Fruit fly (Drosophila melanogaster) whole organism, wandering third instar larva: ENCODE measurements around the gene bowl.

Source experiments
- Abd-B ChIP-seq: fragments of >200 bp; optimal IDR thresholded peaks from 2 replicates; lab custom pipeline; 2017; ENCODE audit warnings: missing biosample characterization, missing genetic modification characterization
- CG9705 ChIP-seq: fragments of 200-800 bp; sonication (Bioruptor generic); optimal IDR thresholded peaks from 2 replicates; lab custom pipeline; 2018; ENCODE audit warnings: missing biosample characterization, mild to moderate bottlenecking, missing genetic modification characterization
- Dif ChIP-seq: fragments of 200-275, 200-300 bp; sonication (Bioruptor generic); optimal IDR thresholded peaks from 2 replicates; lab custom pipeline; 2018; ENCODE audit warnings: missing biosample characterization, missing genetic modification characterization; ENCODE audit not compliant: partially characterized antibody
- GATAd ChIP-seq: sonication (Bioruptor generic); optimal IDR thresholded peaks from 2 replicates; lab custom pipeline; 2016; ENCODE audit warnings: missing biosample characterization, missing genetic modification characterization
- Hnf4 ChIP-seq: fragments of 200-800 bp; sonication (Bioruptor generic); optimal IDR thresholded peaks from 2 replicates; lab custom pipeline; 2016; ENCODE audit warnings: missing biosample characterization, mild to moderate bottlenecking, missing genetic modification characterization
- Hr78 ChIP-seq: fragments of >200 bp; optimal IDR thresholded peaks from 2 replicates; lab custom pipeline; 2017; ENCODE audit warnings: missing biosample characterization, missing genetic modification characterization
- Hr83 ChIP-seq: fragments of 200-300 bp; sonication (Bioruptor generic); optimal IDR thresholded peaks from 2 replicates; lab custom pipeline; 2016; ENCODE audit warnings: missing biosample characterization, mild to moderate bottlenecking, missing genetic modification characterization, moderate library complexity; ENCODE audit not compliant: poor library complexity, severe bottlenecking
- Jra ChIP-seq: sonication (Bioruptor generic); optimal IDR thresholded peaks from 2 replicates; lab custom pipeline; 2016; ENCODE audit warnings: missing biosample characterization, missing genetic modification characterization
- Mio ChIP-seq: sonication (Bioruptor generic); optimal IDR thresholded peaks from 2 replicates; lab custom pipeline; 2016; ENCODE audit warnings: missing biosample characterization, missing genetic modification characterization
- Myc ChIP-seq: fragments of >200 bp; optimal IDR thresholded peaks from 2 replicates; lab custom pipeline; 2017
- N ChIP-seq: fragments of >200 bp; optimal IDR thresholded peaks from 2 replicates; lab custom pipeline; 2018; ENCODE audit warnings: missing biosample characterization, missing external identifiers, missing genetic modification characterization
- Rel ChIP-seq, 2 experiments: fragments of 200-800 bp; sonication (Bioruptor generic) in 1 of 2; optimal IDR thresholded peaks; 2 replicates in 1 of 2; 3 replicates in 1 of 2; lab custom pipeline; 2016 to 2019; ENCODE audit warnings: mild to moderate bottlenecking in 2 of 2, missing biosample characterization in 2 of 2, missing genetic modification characterization in 2 of 2, moderate library complexity in 1 of 2
- Vsx2 ChIP-seq: fragments of 200-300, 225-300 bp; sonication (Bioruptor generic); optimal IDR thresholded peaks from 2 replicates; lab custom pipeline; 2018; ENCODE audit warnings: missing biosample characterization, missing genetic modification characterization; ENCODE audit not compliant: partially characterized antibody
- br ChIP-seq: fragments of 200-800 bp; sonication (Bioruptor generic); optimal IDR thresholded peaks from 2 replicates; lab custom pipeline; 2016; ENCODE audit warnings: missing biosample characterization, missing genetic modification characterization
- brk ChIP-seq: fragments of 200-800 bp; sonication (Bioruptor generic); optimal IDR thresholded peaks from 2 replicates; lab custom pipeline; 2016; ENCODE audit warnings: missing biosample characterization, mild to moderate bottlenecking, missing genetic modification characterization
- dl ChIP-seq, 2 experiments: fragments of 175-275, 200-275 bp in 1 of 2; fragments of 200-275 bp in 1 of 2; sonication (Bioruptor generic); optimal IDR thresholded peaks; lab custom pipeline; 2018; ENCODE audit warnings: mild to moderate bottlenecking in 2 of 2, missing biosample characterization in 2 of 2, missing genetic modification characterization in 2 of 2, moderate library complexity in 2 of 2; ENCODE audit not compliant: partially characterized antibody in 2 of 2, insufficient read depth in 1 of 2
- dmrt93B ChIP-seq: fragments of 200-800 bp; sonication (Bioruptor generic); optimal IDR thresholded peaks from 2 replicates; lab custom pipeline; 2018; ENCODE audit warnings: missing biosample characterization, mild to moderate bottlenecking, missing genetic modification characterization
- dsf ChIP-seq: sonication (Bioruptor generic); optimal IDR thresholded peaks from 2 replicates; lab custom pipeline; 2016; ENCODE audit warnings: missing biosample characterization, missing genetic modification characterization, borderline replicate concordance
- ey ChIP-seq: fragments of 200-800 bp; sonication (Bioruptor generic); optimal IDR thresholded peaks from 2 replicates; lab custom pipeline; 2016; ENCODE audit warnings: missing biosample characterization, missing genetic modification characterization
- foxo ChIP-seq, 2 experiments: fragments of 200-800 bp; sonication (Bioruptor generic); optimal IDR thresholded peaks; 2 replicates in 1 of 2; 3 replicates in 1 of 2; lab custom pipeline; 2016 to 2017; ENCODE audit warnings: missing biosample characterization in 2 of 2, missing genetic modification characterization in 2 of 2
- fru ChIP-seq: fragments of 200-800 bp; sonication (Bioruptor generic); optimal IDR thresholded peaks from 3 replicates; lab custom pipeline; 2016; ENCODE audit warnings: missing biosample characterization, mild to moderate bottlenecking, missing genetic modification characterization
- h ChIP-seq: fragments of 200-800 bp; sonication (Bioruptor generic); optimal IDR thresholded peaks from 3 replicates; lab custom pipeline; 2016; ENCODE audit warnings: missing biosample characterization, mild to moderate bottlenecking, missing genetic modification characterization
- jim ChIP-seq: fragments of 175-275, 200-325 bp; sonication (Bioruptor generic); optimal IDR thresholded peaks from 2 replicates; lab custom pipeline; 2016; ENCODE audit warnings: missing biosample characterization, mild to moderate bottlenecking, missing genetic modification characterization
- lola ChIP-seq: fragments of >200 bp; optimal IDR thresholded peaks from 2 replicates; lab custom pipeline; 2017; ENCODE audit warnings: missing biosample characterization, missing genetic modification characterization
- pan ChIP-seq: fragments of >200 bp; optimal IDR thresholded peaks from 2 replicates; lab custom pipeline; 2017
- psq ChIP-seq: fragments of 200-800 bp; sonication (Bioruptor generic); optimal IDR thresholded peaks from 3 replicates; lab custom pipeline; 2017; ENCODE audit warnings: missing biosample characterization, mild to moderate bottlenecking, missing genetic modification characterization, moderate library complexity
- sv ChIP-seq: fragments of 200-800 bp; sonication (Bioruptor generic); optimal IDR thresholded peaks from 3 replicates; lab custom pipeline; 2016; ENCODE audit warnings: missing biosample characterization, missing genetic modification characterization
- tai ChIP-seq: sonication (Bioruptor generic); optimal IDR thresholded peaks from 2 replicates; lab custom pipeline; 2016; ENCODE audit warnings: missing biosample characterization, missing genetic modification characterization
- usp ChIP-seq: fragments of >200 bp; optimal IDR thresholded peaks from 2 replicates; lab custom pipeline; 2017; ENCODE audit warnings: missing biosample characterization, missing genetic modification characterization
- woc ChIP-seq: sonication (Bioruptor generic); optimal IDR thresholded peaks from 2 replicates; lab custom pipeline; 2016; ENCODE audit warnings: missing biosample characterization, mild to moderate bottlenecking, missing genetic modification characterization

bowl gene

DNA sequence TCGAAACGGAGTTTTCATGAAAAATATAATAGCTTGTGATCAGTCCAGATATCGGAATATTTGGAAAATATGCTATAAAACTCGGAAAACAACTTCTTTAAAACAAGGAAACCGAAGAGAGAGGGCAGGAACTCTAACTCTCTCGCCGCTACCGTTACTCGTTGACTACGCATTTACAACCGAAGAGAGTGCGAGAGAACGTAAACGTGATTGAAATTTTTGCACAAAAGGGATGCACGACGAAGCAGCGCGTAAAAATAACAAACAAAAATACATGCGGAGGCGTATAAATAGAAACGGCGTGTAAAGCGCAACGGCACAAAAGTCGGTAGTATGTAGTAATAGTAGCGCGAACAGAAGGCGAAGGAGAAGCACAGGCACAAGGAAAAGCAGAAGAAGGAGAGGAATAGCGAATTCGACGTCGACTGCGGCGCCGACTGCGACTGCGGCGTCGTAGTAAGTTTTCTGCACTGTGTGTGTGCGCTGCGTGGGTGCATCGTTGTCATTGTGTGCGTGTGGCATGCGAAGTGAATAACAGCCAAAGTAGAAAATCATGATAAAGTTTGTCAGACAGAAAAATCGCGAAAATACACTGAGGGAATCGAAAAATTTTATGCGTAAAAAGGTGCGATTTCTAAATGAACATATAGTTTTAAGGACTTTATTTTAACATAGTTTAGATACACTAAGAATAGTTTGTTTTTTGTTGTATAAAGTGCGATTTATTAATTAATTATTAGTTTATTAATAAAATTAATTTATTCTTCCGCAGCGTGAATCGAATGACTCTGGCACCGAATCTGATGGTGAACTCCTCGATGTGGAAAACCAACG lies 34.9 kb downstream of the bowl start:
- TF ChIP-seq tai (no peak), fru (GFP tag; lab: Kevin White, UChicago) (peak; percentile 65), GATAd (GFP tag; lab: Kevin White, UChicago) (no peak), brk (no peak), Vsx2 (GFP tag; lab: Kevin White, UChicago) (no peak), dsf (GFP tag; lab: Kevin White, UChicago) (no peak), N (GFP tag; lab: Kevin White, UChicago) (no peak), CG9705 (GFP tag; lab: Kevin White, UChicago) (no peak), psq (GFP tag; lab: Kevin White, UChicago) (peak; percentile 87), Rel (GFP tag; optimal IDR thresholded peaks at IDR 0.05; lab: Kevin White, UChicago) (no peak), Rel (tag; optimal IDR thresholded peaks at IDR 0.05; lab: Kevin White, UChicago) (no peak), foxo (GFP tag; optimal IDR thresholded peaks at IDR 0.05; lab: Kevin White, UChicago) (peak in 1 of 2 experiments; percentile 15), lola (GFP tag; lab: Kevin White, UChicago) (no peak), Dif (no peak), Hr78 (no peak)

dm6 chr2L:3813255-3813875 lies 41.9 kb downstream of the bowl start, which contains the start of gene CG3407:
CG3407 (minus strand) TSS chr2L:3813410.
- TF ChIP-seq N (GFP tag; lab: Kevin White, UChicago) (peak; percentile 69), GATAd (GFP tag; lab: Kevin White, UChicago) (peak; percentile 81), pan (lab: Kevin White, UChicago) (no peak), br (GFP tag; lab: Kevin White, UChicago) (no peak), Myc (lab: Kevin White, UChicago) (peak; percentile 56), tai (peak; percentile 51), brk (no peak), sv (GFP tag; lab: Kevin White, UChicago) (peak; percentile 66), foxo (GFP tag; optimal IDR thresholded peaks at IDR 0.05; lab: Kevin White, UChicago) (peak in 1 of 2 experiments; percentile 15), Hnf4 (GFP tag; lab: Kevin White, UChicago) (peak; percentile 70), fru (GFP tag; lab: Kevin White, UChicago) (peak; percentile 10)

DNA sequence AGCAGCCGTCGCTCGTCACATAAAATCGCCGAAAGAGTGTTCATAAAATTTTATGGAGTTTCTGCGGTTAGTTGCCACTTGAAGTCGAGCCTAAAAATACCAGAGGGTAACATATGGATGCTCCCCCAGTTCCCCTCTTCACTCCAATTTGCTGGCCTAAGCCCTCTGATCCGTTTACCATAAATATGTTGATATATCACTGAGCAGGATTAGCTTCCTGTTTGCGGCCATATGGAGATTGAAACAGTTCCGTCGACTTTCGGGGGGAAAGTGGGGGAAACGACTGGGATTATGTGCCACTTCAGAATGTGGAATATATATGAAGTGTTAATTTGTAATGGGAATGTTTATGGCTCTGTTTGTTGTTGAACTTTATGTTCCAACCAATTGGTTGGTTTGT lies 42.7 kb downstream of the bowl start:
- TF ChIP-seq usp (no peak), dsf (GFP tag; lab: Kevin White, UChicago) (no peak), foxo (GFP tag; optimal IDR thresholded peaks at IDR 0.05; lab: Kevin White, UChicago) (no peak), dl (GFP tag; optimal IDR thresholded peaks at IDR 0.05; lab: Kevin White, UChicago; ENCODE audit: insufficient read depth in 1 of 2, partially characterized antibody in 2 of 2) (no peak), Hr83 (GFP tag; lab: Kevin White, UChicago) (no peak), Myc (lab: Kevin White, UChicago) (no peak), tai (no peak), sv (GFP tag; lab: Kevin White, UChicago) (no peak), jim (no peak), psq (GFP tag; lab: Kevin White, UChicago) (no peak), Abd-B (GFP tag; lab: Kevin White, UChicago) (no peak), Jra (no peak), Mio (GFP tag; lab: Kevin White, UChicago) (no peak), CG9705 (GFP tag; lab: Kevin White, UChicago) (no peak), dmrt93B (GFP tag; lab: Kevin White, UChicago) (no peak), GATAd (GFP tag; lab: Kevin White, UChicago) (no peak), ey (GFP tag; lab: Kevin White, UChicago) (no peak), lola (GFP tag; lab: Kevin White, UChicago) (no peak), Vsx2 (GFP tag; lab: Kevin White, UChicago) (no peak), woc (GFP tag; lab: Kevin White, UChicago) (no peak)

DNA sequence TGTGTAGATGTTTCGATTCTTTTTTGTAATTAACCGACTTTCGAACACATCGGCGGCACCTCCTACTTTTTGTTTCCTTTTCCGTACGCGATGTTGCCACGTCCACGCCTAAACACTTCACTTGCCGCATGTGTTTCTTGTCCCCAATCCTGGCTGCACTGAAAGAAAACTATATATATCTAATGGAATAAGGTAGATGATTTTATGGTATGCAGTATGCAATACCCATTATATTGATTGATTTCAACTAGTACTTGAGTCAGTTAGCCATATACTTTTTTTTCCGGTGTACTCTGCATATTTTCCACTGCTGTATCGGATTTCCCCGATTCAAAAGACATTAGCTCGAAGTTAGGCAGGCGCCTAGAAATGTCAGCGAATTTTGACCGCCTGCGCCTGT lies 47.4 kb downstream of the bowl start:
- TF ChIP-seq Jra (no peak), Mio (GFP tag; lab: Kevin White, UChicago) (no peak), Hr83 (GFP tag; lab: Kevin White, UChicago) (no peak), Hnf4 (GFP tag; lab: Kevin White, UChicago) (no peak), h (GFP tag; lab: Kevin White, UChicago) (no peak), psq (GFP tag; lab: Kevin White, UChicago) (no peak)
